Fruit fly (Drosophila melanogaster) whole organism, embryonic: ENCODE results near the gene Nrx-IV.

Experiments used
- Ada2b ChIP-seq: fragments of 200-800 bp; sonication (Bioruptor generic); IDR thresholded peaks from 2 replicates; pipeline ENCODE4 v1.3.6; 2022; ENCODE audit warnings: missing biosample characterization, missing genetic modification characterization
- CG11247 ChIP-seq: fragments of 200-800 bp; sonication (Bioruptor generic); IDR thresholded peaks from 2 replicates; pipeline ENCODE4 v1.3.6; 2022; ENCODE audit warnings: missing biosample characterization, missing genetic modification characterization
- CG12236 ChIP-seq: fragments of 200-800 bp; sonication (Bioruptor generic); optimal IDR thresholded peaks from 2 replicates; lab custom pipeline; 2016; ENCODE audit warnings: missing biosample characterization, missing genetic modification characterization
- CG12299 ChIP-seq: fragments of 200-800 bp; sonication (Bioruptor generic); optimal IDR thresholded peaks from 2 replicates; lab custom pipeline; 2018; ENCODE audit warnings: missing biosample characterization, mild to moderate bottlenecking, missing genetic modification characterization
- CG12942 ChIP-seq: fragments of 200-800 bp; sonication (Bioruptor generic); optimal IDR thresholded peaks from 3 replicates; lab custom pipeline; 2016; ENCODE audit warnings: missing biosample characterization, missing genetic modification characterization
- CG14860 ChIP-seq: fragments of 200-800 bp; sonication (Bioruptor generic); IDR thresholded peaks from 3 replicates; pipeline ENCODE4 v1.3.6; 2022; ENCODE audit warnings: missing biosample characterization, missing genetic modification characterization; ENCODE audit not compliant: partially characterized antibody
- CG15269 ChIP-seq: fragments of 200-800 bp; sonication (Bioruptor generic); optimal IDR thresholded peaks from 2 replicates; lab custom pipeline; 2018; ENCODE audit warnings: missing biosample characterization, mild to moderate bottlenecking, missing genetic modification characterization, moderate library complexity
- CG15696 ChIP-seq: fragments of 200-800 bp; sonication (Bioruptor generic); optimal IDR thresholded peaks from 2 replicates; lab custom pipeline; 2019; ENCODE audit warnings: missing biosample characterization, mild to moderate bottlenecking, missing genetic modification characterization, moderate library complexity
- CG18011 ChIP-seq: fragments of 200-800 bp; sonication (Bioruptor generic); optimal IDR thresholded peaks from 2 replicates; lab custom pipeline; 2017; ENCODE audit warnings: missing biosample characterization, missing genetic modification characterization, mild to moderate bottlenecking, moderate library complexity, missing genotype
- CG18599 ChIP-seq: fragments of 200-800 bp; sonication (Bioruptor generic); optimal IDR thresholded peaks from 3 replicates; lab custom pipeline; 2017; ENCODE audit warnings: missing biosample characterization, missing genetic modification characterization, mild to moderate bottlenecking, moderate library complexity, missing genetic modification reagents
- CG2202 ChIP-seq: fragments of 200-800 bp; sonication (Bioruptor generic); optimal IDR thresholded peaks from 2 replicates; lab custom pipeline; 2018; ENCODE audit warnings: missing biosample characterization, mild to moderate bottlenecking, missing genetic modification characterization
- CG2678 ChIP-seq: fragments of 200-800 bp; sonication (Bioruptor generic); optimal IDR thresholded peaks from 3 replicates; lab custom pipeline; 2019; ENCODE audit warnings: missing biosample characterization, mild to moderate bottlenecking, missing genetic modification characterization, moderate library complexity
- CG2712 ChIP-seq: fragments of 200-800 bp; optimal IDR thresholded peaks from 3 replicates; lab custom pipeline; 2019; ENCODE audit warnings: missing biosample characterization, mild to moderate bottlenecking, missing genetic modification characterization, moderate library complexity
- CG31365 ChIP-seq: fragments of 200-800 bp; sonication (Bioruptor generic); optimal IDR thresholded peaks from 2 replicates; lab custom pipeline; 2018; ENCODE audit warnings: missing biosample characterization, mild to moderate bottlenecking, missing genetic modification characterization
- CG3407 ChIP-seq: fragments of 200-800 bp; sonication (Bioruptor generic); optimal IDR thresholded peaks from 2 replicates; lab custom pipeline; 2018; ENCODE audit warnings: missing biosample characterization, mild to moderate bottlenecking, missing genetic modification characterization
- CG4424 ChIP-seq: fragments of 200-800 bp; sonication (Bioruptor generic); optimal IDR thresholded peaks from 3 replicates; lab custom pipeline; 2016; ENCODE audit warnings: missing biosample characterization, missing genetic modification characterization
- CG5953 ChIP-seq: fragments of 200-800 bp; sonication (Bioruptor generic); IDR thresholded peaks from 2 replicates; pipeline ENCODE4 v1.3.6; 2022; ENCODE audit warnings: missing biosample characterization, missing genetic modification characterization
- CG6175 ChIP-seq: fragments of 200-800 bp; sonication (Bioruptor generic); IDR thresholded peaks from 3 replicates; pipeline ENCODE4 v1.3.6; 2022; ENCODE audit warnings: missing biosample characterization, missing genetic modification characterization
- CG8388 ChIP-seq: fragments of 200-800 bp; sonication (Bioruptor generic); optimal IDR thresholded peaks from 2 replicates; lab custom pipeline; 2019; ENCODE audit warnings: missing biosample characterization, mild to moderate bottlenecking, missing genetic modification characterization, moderate library complexity
- CG9437 ChIP-seq: fragments of 200-800 bp; sonication (Bioruptor generic); optimal IDR thresholded peaks from 2 replicates; lab custom pipeline; 2018; ENCODE audit warnings: missing biosample characterization, mild to moderate bottlenecking, missing genetic modification characterization
- Dp ChIP-seq: fragments of 200-800 bp; sonication (Bioruptor generic); optimal IDR thresholded peaks from 2 replicates; lab custom pipeline; 2018; ENCODE audit warnings: missing biosample characterization, mild to moderate bottlenecking, missing genetic modification characterization, moderate library complexity
- E2f2 ChIP-seq: fragments of 200-800 bp; sonication (Bioruptor generic); IDR thresholded peaks from 2 replicates; pipeline ENCODE4 v1.3.6; 2022; ENCODE audit warnings: missing biosample characterization, missing genetic modification characterization
- GATAe ChIP-seq: fragments of 200-800 bp; sonication (Bioruptor generic); conservative IDR thresholded peaks from 2 replicates; pipeline ENCODE4 v1.3.6; 2022; ENCODE audit warnings: missing biosample characterization, missing genetic modification characterization
- Hand ChIP-seq: fragments of 200-800 bp; sonication (Bioruptor generic); optimal IDR thresholded peaks from 2 replicates; lab custom pipeline; 2017; ENCODE audit warnings: mild to moderate bottlenecking, missing biosample characterization, missing genetic modification reagents, missing genetic modification characterization
- Jarid2 ChIP-seq: fragments of 200-800 bp; sonication (Bioruptor generic); optimal IDR thresholded peaks from 3 replicates; lab custom pipeline; 2017; ENCODE audit warnings: mild to moderate bottlenecking, missing biosample characterization, missing genetic modification reagents, missing genetic modification characterization
- Kr ChIP-seq: fragments of 200-800 bp; sonication (Bioruptor generic); optimal IDR thresholded peaks from 2 replicates; lab custom pipeline; 2017; ENCODE audit warnings: missing biosample characterization, mild to moderate bottlenecking, missing genetic modification characterization
- Poxn ChIP-seq: fragments of 200-800 bp; sonication (Bioruptor generic); IDR thresholded peaks from 2 replicates; pipeline ENCODE4 v1.3.6; 2022; ENCODE audit warnings: missing biosample characterization, missing genetic modification characterization
- Sin3A ChIP-seq: fragments of >200 bp; optimal IDR thresholded peaks from 2 replicates; lab custom pipeline; 2018
- Six4 ChIP-seq: fragments of 200-800 bp; sonication (Bioruptor generic); optimal IDR thresholded peaks from 2 replicates; lab custom pipeline; 2016; ENCODE audit warnings: missing biosample characterization, missing genetic modification characterization
- bab2 ChIP-seq: fragments of 200-800 bp; sonication (Bioruptor generic); optimal IDR thresholded peaks from 2 replicates; lab custom pipeline; 2016; ENCODE audit warnings: missing biosample characterization, missing genetic modification characterization
- br ChIP-seq: fragments of >200 bp; optimal IDR thresholded peaks from 2 replicates; lab custom pipeline; 2017
- danr ChIP-seq: fragments of 200-800 bp; sonication (Bioruptor generic); IDR thresholded peaks from 2 replicates; pipeline ENCODE4 v1.3.6; 2022; ENCODE audit warnings: missing biosample characterization, missing genetic modification characterization
- gsb ChIP-seq: fragments of 200-800 bp; sonication (Bioruptor generic); IDR thresholded peaks from 2 replicates; pipeline ENCODE4 v1.3.6; 2022; ENCODE audit warnings: missing biosample characterization, missing genetic modification characterization
- h ChIP-seq: fragments of >200 bp; optimal IDR thresholded peaks from 2 replicates; lab custom pipeline; 2017
- ham ChIP-seq: fragments of 200-800 bp; sonication (Bioruptor generic); IDR thresholded peaks from 2 replicates; pipeline ENCODE4 v1.3.6; 2022; ENCODE audit warnings: missing biosample characterization, missing genetic modification characterization
- kay ChIP-seq: fragments of 200-800 bp; sonication (Bioruptor generic); optimal IDR thresholded peaks from 2 replicates; lab custom pipeline; 2016; ENCODE audit warnings: missing biosample characterization, missing genetic modification characterization
- kni ChIP-seq: fragments of 200-800 bp; sonication (Bioruptor generic); optimal IDR thresholded peaks from 3 replicates; lab custom pipeline; 2017; ENCODE audit warnings: mild to moderate bottlenecking, missing biosample characterization, missing genetic modification reagents, missing genetic modification characterization
- luna ChIP-seq: fragments of 200-800 bp; sonication (Bioruptor generic); optimal IDR thresholded peaks from 2 replicates; lab custom pipeline; 2016; ENCODE audit warnings: missing biosample characterization, missing genetic modification characterization
- maf-S ChIP-seq: fragments of 200-800 bp; sonication (Bioruptor generic); optimal IDR thresholded peaks from 2 replicates; lab custom pipeline; 2016; ENCODE audit warnings: missing biosample characterization, missing genetic modification characterization
- phol ChIP-seq: fragments of 200-800 bp; sonication (Bioruptor generic); optimal IDR thresholded peaks from 3 replicates; lab custom pipeline; 2018; ENCODE audit warnings: missing biosample characterization, mild to moderate bottlenecking, missing genetic modification characterization, moderate library complexity
- pita ChIP-seq: fragments of 200-800 bp; sonication (Bioruptor generic); optimal IDR thresholded peaks from 2 replicates; lab custom pipeline; 2017; ENCODE audit warnings: missing biosample characterization, mild to moderate bottlenecking, missing genetic modification characterization
- prd ChIP-seq, 3 experiments: fragments of >200 bp in 2 of 3; fragments of 200-800 bp in 1 of 3; sonication (Bioruptor generic) in 1 of 3; optimal IDR thresholded peaks in 2 of 3; IDR thresholded peaks in 1 of 3; 2 replicates in 2 of 3; 3 replicates in 1 of 3; pipeline versions ENCODE4 v1.3.6 to Lab custom; 2017 to 2022; ENCODE audit warnings: missing biosample characterization in 1 of 3, missing genetic modification characterization in 1 of 3
- repo ChIP-seq: fragments of 200-800 bp; sonication (Bioruptor generic); optimal IDR thresholded peaks from 2 replicates; lab custom pipeline; 2016; ENCODE audit warnings: missing biosample characterization, missing genetic modification characterization
- rib ChIP-seq: fragments of 200-800 bp; sonication (Bioruptor generic); IDR thresholded peaks from 2 replicates; pipeline ENCODE4 v1.3.6; 2022; ENCODE audit warnings: missing biosample characterization, missing genetic modification characterization
- run ChIP-seq: fragments of 200-800 bp; sonication (Bioruptor generic); optimal IDR thresholded peaks from 3 replicates; lab custom pipeline; 2018; ENCODE audit warnings: missing biosample characterization, mild to moderate bottlenecking, missing genetic modification characterization
- sd ChIP-seq: fragments of 200-800 bp; sonication (Bioruptor generic); optimal IDR thresholded peaks from 3 replicates; lab custom pipeline; 2018; ENCODE audit warnings: missing biosample characterization, mild to moderate bottlenecking, missing genetic modification characterization, moderate library complexity
- slbo ChIP-seq: fragments of 200-800 bp; sonication (Bioruptor generic); IDR thresholded peaks from 2 replicates; pipeline ENCODE4 v1.3.6; 2022; ENCODE audit warnings: missing biosample characterization, missing genetic modification characterization
- slp2 ChIP-seq: fragments of 200-800 bp; sonication (Bioruptor generic); optimal IDR thresholded peaks from 2 replicates; lab custom pipeline; 2016; ENCODE audit warnings: missing biosample characterization, missing genetic modification characterization
- vvl ChIP-seq: fragments of 200-800 bp; sonication (Bioruptor generic); IDR thresholded peaks from 2 replicates; pipeline ENCODE4 v1.3.6; 2022; ENCODE audit warnings: missing biosample characterization, missing genetic modification characterization
- zf30C ChIP-seq: fragments of 200-800 bp; sonication (Bioruptor generic); optimal IDR thresholded peaks from 3 replicates; lab custom pipeline; 2018; ENCODE audit warnings: missing biosample characterization, mild to moderate bottlenecking, missing genetic modification characterization

Gene Nrx-IV

dm6 chr3L:12096799-12097662, 49.3 kb upstream of the Nrx-IV start (continued):
- peak; percentile 14 for TF ChIP-seq CG15269 (tag; lab: Kevin White, UChicago)
- no peak for TF ChIP-seq CG18599 (GFP tag; lab: Kevin White, UChicago)
- TF ChIP-seq br (lab: Kevin White, UChicago) = no peak
- TF ChIP-seq run = no peak
- no peak for TF ChIP-seq CG14860
- TF ChIP-seq CG31365 (tag; lab: Kevin White, UChicago) = no peak
- TF ChIP-seq phol (tag; lab: Kevin White, UChicago) = peak; percentile 54
- TF ChIP-seq danr (GFP tag; lab: Robert Waterston, UW) = no peak
- no peak for TF ChIP-seq CG9437 (GFP tag; lab: Kevin White, UChicago)
- TF ChIP-seq Ada2b (GFP tag; lab: Robert Waterston, UW) = no peak
- TF ChIP-seq h = no peak
- TF ChIP-seq GATAe (GFP tag; lab: Robert Waterston, UW) = no peak
- peak; percentile 24 for TF ChIP-seq zf30C (GFP tag; lab: Kevin White, UChicago)
- no peak for TF ChIP-seq CG12299 (tag; lab: Kevin White, UChicago)
- no peak for TF ChIP-seq slbo
- no peak for TF ChIP-seq CG18011 (GFP tag; lab: Kevin White, UChicago)
- no peak for TF ChIP-seq bab2 (GFP tag; lab: Kevin White, UChicago)
- no peak for TF ChIP-seq ham (GFP tag; lab: Robert Waterston, UW)
- no peak for TF ChIP-seq Dp
- no peak for TF ChIP-seq Six4 (GFP tag; lab: Kevin White, UChicago)
- TF ChIP-seq CG5953 = no peak
- no peak for TF ChIP-seq luna (GFP tag; lab: Kevin White, UChicago)
- no peak for TF ChIP-seq CG12942 (GFP tag; lab: Kevin White, UChicago)
- no peak for TF ChIP-seq prd (optimal IDR thresholded peaks at IDR 0.05; lab: Kevin White, UChicago)
- peak; percentile 69 for TF ChIP-seq prd (GFP tag; IDR thresholded peaks at IDR 0.05; lab: Robert Waterston, UW)
- TF ChIP-seq vvl = peak; percentile 55; the same call in 1 of the 2 replicates
- no peak for TF ChIP-seq pita
- TF ChIP-seq repo (GFP tag; lab: Kevin White, UChicago) = no peak
- no peak for TF ChIP-seq Poxn (GFP tag; lab: Robert Waterston, UW)
- TF ChIP-seq kni (GFP tag; lab: Kevin White, UChicago) = no peak
- no peak for TF ChIP-seq CG6175 (GFP tag; lab: Robert Waterston, UW)
- TF ChIP-seq E2f2 (GFP tag; lab: Robert Waterston, UW) = peak; percentile 30; the same call in 1 of the 2 replicates
- TF ChIP-seq CG2678 = peak; percentile 20
- TF ChIP-seq Sin3A (lab: Kevin White, UChicago) = no peak
- no peak for TF ChIP-seq CG12236
- TF ChIP-seq Hand (GFP tag; lab: Kevin White, UChicago) = no peak
- TF ChIP-seq CG2202 (tag; lab: Kevin White, UChicago) = no peak
- TF ChIP-seq CG4424 (GFP tag; lab: Kevin White, UChicago) = peak; percentile 18
- peak; percentile 56 for TF ChIP-seq CG2712 (tag; lab: Kevin White, UChicago)
- TF ChIP-seq Jarid2 (GFP tag; lab: Kevin White, UChicago) = no peak
- no peak for TF ChIP-seq maf-S (GFP tag; lab: Kevin White, UChicago)
- TF ChIP-seq CG15696 = peak; percentile 16
- peak; percentile 41 for TF ChIP-seq CG8388 (GFP tag; lab: Kevin White, UChicago)
- no peak for TF ChIP-seq slp2 (GFP tag; lab: Kevin White, UChicago)
- no peak for TF ChIP-seq kay (GFP tag; lab: Kevin White, UChicago)
- no peak for TF ChIP-seq sd
- no peak for TF ChIP-seq rib (GFP tag; lab: Robert Waterston, UW)
- no peak for TF ChIP-seq CG3407 (GFP tag; lab: Kevin White, UChicago)
- no peak for TF ChIP-seq CG11247 (GFP tag; lab: Robert Waterston, UW)
- no peak for TF ChIP-seq gsb (GFP tag; lab: Robert Waterston, UW)
- no peak for TF ChIP-seq Kr
